Fruit fly (Drosophila melanogaster): ENCODE measurements around the gene CG45065.

The CG45065 gene

dm6 chrX:14910464-14911349, 28.3 kb upstream of the CG45065 start, which contains the start of gene CG14406:
Gene CG14406, minus strand, starts transcription at chrX:14910845.
- TF ChIP-seq CrebA (GFP tag; optimal IDR thresholded peaks at IDR 0.05; ENCODE audit: borderline replicate concordance) (no peak), h (GFP tag; optimal IDR thresholded peaks at IDR 0.05) (peak; percentile 25), CG32264 (GFP tag; optimal IDR thresholded peaks at IDR 0.05) (no peak), Sp1 (GFP tag; optimal IDR thresholded peaks at IDR 0.05) (no peak), HLH106 (tag; optimal IDR thresholded peaks at IDR 0.05) (peak; percentile 37), br (GFP tag; optimal IDR thresholded peaks at IDR 0.05) (no peak), woc (GFP tag; optimal IDR thresholded peaks at IDR 0.05) (no peak), Hr78 (GFP tag; optimal IDR thresholded peaks at IDR 0.05) (no peak), ey (GFP tag; optimal IDR thresholded peaks at IDR 0.05) (no peak), psq (GFP tag; optimal IDR thresholded peaks at IDR 0.05) (no peak)

DNA sequence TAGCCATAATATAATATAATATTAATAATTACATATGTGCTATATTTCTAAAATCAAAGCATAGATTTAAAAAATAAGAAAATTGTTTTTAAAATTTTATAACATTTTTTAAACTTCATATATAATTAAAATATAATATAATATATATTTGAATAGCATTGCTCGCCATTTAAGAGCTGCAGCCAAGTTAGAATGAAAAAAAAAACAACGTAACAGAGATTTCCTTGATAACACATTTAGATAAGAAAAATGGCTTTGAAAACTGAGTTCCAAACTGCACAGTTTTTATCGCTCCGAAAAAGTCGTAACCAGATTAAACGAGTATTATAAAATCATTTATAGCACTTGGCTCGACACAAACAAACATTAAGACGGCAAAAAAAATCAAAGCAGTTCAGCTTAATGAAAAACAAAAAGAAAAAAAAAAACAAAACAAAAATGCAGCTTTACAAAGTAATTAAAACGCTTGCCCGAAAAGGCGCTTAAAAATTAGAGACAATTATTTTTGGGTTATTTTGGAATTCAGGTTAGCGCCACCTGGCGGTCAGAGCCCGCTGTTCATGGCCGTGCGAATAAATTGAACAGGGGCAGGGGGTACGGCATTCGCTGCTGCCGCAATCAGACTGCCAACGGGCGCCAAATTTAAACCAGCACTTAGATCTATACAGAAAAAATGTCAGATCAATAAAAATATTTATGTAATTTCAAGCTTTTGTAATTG, 27.4 kb upstream of the CG45065 start, which contains the start of gene fiz:
fiz (minus strand) TSS at position 51 of the 721 bp plus-strand sequence.
- TF ChIP-seq Dif (GFP tag; optimal IDR thresholded peaks at IDR 0.05; ENCODE audit: partially characterized antibody) (no peak), Vsx2 (GFP tag; optimal IDR thresholded peaks at IDR 0.05; ENCODE audit: partially characterized antibody) (no peak)

DNA sequence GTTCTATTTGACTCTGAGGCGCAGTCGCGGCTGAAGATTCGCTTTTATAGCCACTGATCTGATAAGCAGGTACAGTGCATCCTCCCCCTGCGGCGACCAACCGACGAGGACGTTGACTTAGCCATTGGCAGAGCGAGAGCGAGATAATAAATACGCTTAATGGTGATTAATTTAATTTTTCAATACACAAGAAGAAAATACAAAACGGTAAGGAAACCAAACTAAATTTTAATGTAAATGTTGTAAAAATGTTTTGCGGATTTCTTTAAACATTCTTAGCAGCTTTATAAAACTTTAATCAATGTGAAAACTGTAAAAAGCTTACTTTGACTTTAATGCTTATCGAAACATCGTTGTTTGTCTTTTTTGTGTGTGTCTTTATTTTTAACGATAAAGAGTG, 26.7 kb upstream of the CG45065 start:
- no peak for TF ChIP-seq woc (GFP tag; optimal IDR thresholded peaks at IDR 0.05)
- TF ChIP-seq N (GFP tag; optimal IDR thresholded peaks at IDR 0.05), result no peak
- no peak for TF ChIP-seq Jra (GFP tag; optimal IDR thresholded peaks at IDR 0.05)
- peak in 1 of 2 experiments; percentile 3 for TF ChIP-seq foxo (GFP tag; optimal IDR thresholded peaks at IDR 0.05)
- TF ChIP-seq dsf (GFP tag; optimal IDR thresholded peaks at IDR 0.05; ENCODE audit: borderline replicate concordance), result no peak
- TF ChIP-seq fru (GFP tag; optimal IDR thresholded peaks at IDR 0.05), result peak; percentile 10
- no peak for TF ChIP-seq tai (GFP tag; optimal IDR thresholded peaks at IDR 0.05)
- no peak for TF ChIP-seq jim (GFP tag; optimal IDR thresholded peaks at IDR 0.05)
- no peak for TF ChIP-seq pan (optimal IDR thresholded peaks at IDR 0.05)
- TF ChIP-seq Sp1 (GFP tag; optimal IDR thresholded peaks at IDR 0.05), result no peak
- no peak for TF ChIP-seq Hr83 (GFP tag; optimal IDR thresholded peaks at IDR 0.05; ENCODE audit: poor library complexity, severe bottlenecking)
- TF ChIP-seq dmrt93B (GFP tag; optimal IDR thresholded peaks at IDR 0.05), result no peak
- no peak for TF ChIP-seq sage (GFP tag; optimal IDR thresholded peaks at IDR 0.05)
- TF ChIP-seq HLH106 (tag; optimal IDR thresholded peaks at IDR 0.05), result peak; percentile 25
- peak; percentile 24 for TF ChIP-seq rgr (GFP tag; optimal IDR thresholded peaks at IDR 0.05)
- TF ChIP-seq dl (GFP tag; optimal IDR thresholded peaks at IDR 0.05; ENCODE audit: insufficient read depth in 1 of 2, partially characterized antibody in 2 of 2), result no peak
- no peak for TF ChIP-seq lola (GFP tag; optimal IDR thresholded peaks at IDR 0.05)
- TF ChIP-seq Abd-B (GFP tag; optimal IDR thresholded peaks at IDR 0.05), result no peak
- no peak for TF ChIP-seq Vsx2 (GFP tag; optimal IDR thresholded peaks at IDR 0.05; ENCODE audit: partially characterized antibody)
- no peak for TF ChIP-seq Myc (optimal IDR thresholded peaks at IDR 0.05)
- TF ChIP-seq Hnf4 (GFP tag; optimal IDR thresholded peaks at IDR 0.05), result peak; percentile 10
- no peak for TF ChIP-seq OdsH (GFP tag; optimal IDR thresholded peaks at IDR 0.05)
- TF ChIP-seq Rel (GFP tag; optimal IDR thresholded peaks at IDR 0.05), result no peak
- TF ChIP-seq Rel (tag; optimal IDR thresholded peaks at IDR 0.05), result no peak
- peak; percentile 11 for TF ChIP-seq h (GFP tag; optimal IDR thresholded peaks at IDR 0.05)
- no peak for TF ChIP-seq CG32264 (GFP tag; optimal IDR thresholded peaks at IDR 0.05)

dm6 chrX:14905499-14906044, 23.2 kb upstream of the CG45065 start, which contains the start of gene CG9512:
Gene CG9512, minus strand, starts transcription at chrX:14905549.
- no peak for TF ChIP-seq fru (GFP tag; optimal IDR thresholded peaks at IDR 0.05)
- peak; percentile 2 for TF ChIP-seq CrebA (GFP tag; optimal IDR thresholded peaks at IDR 0.05; ENCODE audit: borderline replicate concordance)
